Worm (Caenorhabditis elegans): Measurements from ENCODE around the gene nspa-10.

DNA sequence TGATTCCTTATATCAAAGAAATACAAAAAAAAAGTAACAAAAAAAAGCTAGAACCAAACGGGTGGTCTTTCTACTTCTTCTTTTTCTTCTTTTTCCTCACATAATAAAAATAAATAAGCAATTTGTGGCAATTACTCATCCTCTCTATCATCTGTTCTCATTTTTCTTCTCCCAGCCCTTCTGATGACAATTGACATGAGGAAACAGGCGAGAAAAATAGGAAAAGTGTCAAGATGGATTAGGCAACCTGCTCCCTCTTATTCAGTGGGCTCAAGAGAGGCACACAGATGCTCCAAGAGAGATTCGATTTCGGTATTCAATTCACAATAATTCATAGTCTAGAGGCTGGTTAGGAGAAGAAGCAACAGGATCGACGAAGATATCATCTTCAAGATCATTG is 40.5 kb upstream of the nspa-10 start:
- TF ChIP-seq nfya-1 (tag; optimal IDR thresholded peaks at IDR 0.05; ENCODE audit: insufficient read depth) (no peak), nhr-237 (tag; optimal IDR thresholded peaks at IDR 0.05) (no peak), ztf-4 (tag; optimal IDR thresholded peaks at IDR 0.05) (no peak), daf-12 (tag; optimal IDR thresholded peaks at IDR 0.05) (no peak), mdl-1 (tag; optimal IDR thresholded peaks at IDR 0.05) (no peak), elt-1 (tag; optimal IDR thresholded peaks at IDR 0.05) (no peak), egl-27 (tag; optimal IDR thresholded peaks at IDR 0.05) (no peak), nhr-77 (tag; optimal IDR thresholded peaks at IDR 0.05) (no peak), unc-39 (tag; optimal IDR thresholded peaks at IDR 0.05) (no peak), tbx-2 (tag; optimal IDR thresholded peaks at IDR 0.05) (no peak), nhr-23 (tag; optimal IDR thresholded peaks at IDR 0.05) (no peak)
